Worm (Caenorhabditis elegans) whole organism, L3 larva: ENCODE results near the gene C08E3.15.

Experiments used
- R02D3.7 ChIP-seq: fragments of 150-350 bp; optimal IDR thresholded peaks from 2 replicates; lab custom pipeline; 2014; ENCODE audit warnings: missing biosample characterization, missing genetic modification characterization
- ZK546.5 ChIP-seq: sonication (generic microtip); optimal IDR thresholded peaks from 2 replicates; lab custom pipeline; 2017; ENCODE audit warnings: missing biosample characterization, missing genetic modification characterization
- ama-1 ChIP-seq: fragments of 150-350 bp; optimal IDR thresholded peaks from 2 replicates; lab custom pipeline; 2018
- ceh-16 ChIP-seq: sonication (generic microtip); optimal IDR thresholded peaks from 2 replicates; lab custom pipeline; 2017; ENCODE audit warnings: missing biosample characterization, missing genetic modification characterization
- ceh-28 ChIP-seq: fragments of 150-350 bp; optimal IDR thresholded peaks from 2 replicates; lab custom pipeline; 2014; ENCODE audit warnings: missing biosample characterization, missing genetic modification reagents, missing genetic modification characterization
- ceh-9 ChIP-seq: sonication (generic microtip); optimal IDR thresholded peaks from 2 replicates; lab custom pipeline; 2018; ENCODE audit warnings: missing biosample characterization, missing genetic modification characterization
- daf-12 ChIP-seq: fragments of 150-350 bp; optimal IDR thresholded peaks from 2 replicates; lab custom pipeline; 2014; ENCODE audit warnings: missing biosample characterization, missing genetic modification reagents, missing genetic modification characterization
- egl-5 ChIP-seq: fragments of 150-350 bp; optimal IDR thresholded peaks from 2 replicates; lab custom pipeline; 2017; ENCODE audit warnings: missing biosample characterization, missing genetic modification reagents, missing genetic modification characterization, inconsistent platforms
- elt-1 ChIP-seq: fragments of 150-350 bp; optimal IDR thresholded peaks from 2 replicates; lab custom pipeline; 2014; ENCODE audit warnings: missing biosample characterization, missing genetic modification characterization
- elt-2 ChIP-seq: sonication (generic microtip); optimal IDR thresholded peaks from 2 replicates; lab custom pipeline; 2016; ENCODE audit warnings: missing genetic modification reagents, mild to moderate bottlenecking, missing genetic modification characterization, missing compliant biosample characterization
- fkh-10 ChIP-seq: sonication (generic microtip); optimal IDR thresholded peaks from 2 replicates; lab custom pipeline; 2017; ENCODE audit warnings: missing biosample characterization, missing genetic modification reagents, missing genetic modification characterization
- fkh-2 ChIP-seq: fragments of 150-350 bp; optimal IDR thresholded peaks from 2 replicates; lab custom pipeline; 2014; ENCODE audit warnings: missing biosample characterization, missing genetic modification reagents, missing genetic modification characterization
- fos-1 ChIP-seq: fragments of 150-350 bp; optimal IDR thresholded peaks from 2 replicates; lab custom pipeline; 2014; ENCODE audit warnings: missing biosample characterization, missing genetic modification characterization
- hmg-11 ChIP-seq: sonication (generic microtip); optimal IDR thresholded peaks from 2 replicates; lab custom pipeline; 2016; ENCODE audit warnings: missing genetic modification characterization, missing compliant biosample characterization
- jun-1 ChIP-seq: fragments of 150-350 bp; optimal IDR thresholded peaks from 2 replicates; lab custom pipeline; 2014; ENCODE audit warnings: missing biosample characterization, missing genetic modification reagents, missing genetic modification characterization
- lsy-12 ChIP-seq: sonication (generic microtip); optimal IDR thresholded peaks from 2 replicates; lab custom pipeline; 2016; ENCODE audit warnings: mild to moderate bottlenecking, missing genetic modification characterization, missing compliant biosample characterization
- mdl-1 ChIP-seq: fragments of 150-350 bp; optimal IDR thresholded peaks from 2 replicates; lab custom pipeline; 2014; ENCODE audit warnings: missing biosample characterization, missing genetic modification characterization
- mml-1 ChIP-seq: fragments of 150-350 bp; sonication (generic microtip); optimal IDR thresholded peaks from 3 replicates; lab custom pipeline; 2014; ENCODE audit warnings: missing biosample characterization, missing genetic modification characterization
- nhr-11 ChIP-seq: fragments of 150-350 bp; optimal IDR thresholded peaks from 2 replicates; lab custom pipeline; 2014; ENCODE audit warnings: missing biosample characterization, missing genetic modification characterization
- nhr-12 ChIP-seq: fragments of 150-350 bp; optimal IDR thresholded peaks from 2 replicates; lab custom pipeline; 2014; ENCODE audit warnings: missing biosample characterization, missing genetic modification characterization
- nhr-23 ChIP-seq: fragments of 150-350 bp; optimal IDR thresholded peaks from 2 replicates; lab custom pipeline; 2014; ENCODE audit warnings: missing biosample characterization, missing genetic modification reagents, missing genetic modification characterization
- nhr-237 ChIP-seq: fragments of 150-350 bp; optimal IDR thresholded peaks from 2 replicates; lab custom pipeline; 2014; ENCODE audit warnings: missing biosample characterization, missing genetic modification characterization
- nhr-25 ChIP-seq: sonication (generic microtip); optimal IDR thresholded peaks from 2 replicates; lab custom pipeline; 2017; ENCODE audit warnings: missing biosample characterization, missing genetic modification characterization
- nhr-28 ChIP-seq: fragments of 150-350 bp; optimal IDR thresholded peaks from 2 replicates; lab custom pipeline; 2014; ENCODE audit warnings: missing biosample characterization, missing genetic modification characterization
- nhr-43 ChIP-seq: sonication (generic microtip); optimal IDR thresholded peaks from 2 replicates; lab custom pipeline; 2016; ENCODE audit warnings: mild to moderate bottlenecking, missing genetic modification characterization, missing compliant biosample characterization; ENCODE audit not compliant: poor library complexity, severe bottlenecking
- nhr-67 ChIP-seq: fragments of 150-350 bp; optimal IDR thresholded peaks from 2 replicates; lab custom pipeline; 2014; ENCODE audit warnings: missing biosample characterization, missing genetic modification characterization
- nhr-77 ChIP-seq: fragments of 150-350 bp; optimal IDR thresholded peaks from 2 replicates; lab custom pipeline; 2014; ENCODE audit warnings: missing biosample characterization, missing genetic modification characterization
- pha-4 ChIP-seq: fragments of 150-350 bp; optimal IDR thresholded peaks from 2 replicates; lab custom pipeline; 2014; ENCODE audit warnings: missing biosample characterization, missing genetic modification reagents, missing genetic modification characterization
- pqm-1 ChIP-seq: fragments of 150-350 bp; optimal IDR thresholded peaks from 2 replicates; lab custom pipeline; 2017; ENCODE audit warnings: missing biosample characterization, missing genetic modification characterization, inconsistent platforms
- sea-2 ChIP-seq: fragments of 150-350 bp; sonication (generic microtip); optimal IDR thresholded peaks from 4 replicates; lab custom pipeline; 2014; ENCODE audit warnings: missing biosample characterization, missing genetic modification reagents, missing genetic modification characterization
- skn-1 ChIP-seq: fragments of 150-350 bp; optimal IDR thresholded peaks from 2 replicates; lab custom pipeline; 2014; ENCODE audit warnings: missing biosample characterization, missing genetic modification characterization
- snpc-4 ChIP-seq: fragments of 150-350 bp; optimal IDR thresholded peaks from 2 replicates; lab custom pipeline; 2014; ENCODE audit warnings: missing biosample characterization, missing genetic modification characterization
- tbx-2 ChIP-seq: sonication (generic microtip); optimal IDR thresholded peaks from 2 replicates; lab custom pipeline; 2016; ENCODE audit warnings: mild to moderate bottlenecking, missing genetic modification characterization, missing compliant biosample characterization
- unc-39 ChIP-seq: sonication (generic microtip); optimal IDR thresholded peaks from 4 replicates; lab custom pipeline; 2017; ENCODE audit warnings: missing biosample characterization, missing genetic modification characterization
- unc-62 ChIP-seq: fragments of 150-350 bp; sonication (generic microtip); optimal IDR thresholded peaks from 4 replicates; lab custom pipeline; 2014; ENCODE audit warnings: missing biosample characterization, missing genetic modification reagents, missing genetic modification characterization
- zag-1 ChIP-seq: fragments of 150-350 bp; optimal IDR thresholded peaks from 2 replicates; lab custom pipeline; 2014; ENCODE audit warnings: missing biosample characterization, missing genetic modification characterization
- ztf-4 ChIP-seq: fragments of 150-350 bp; optimal IDR thresholded peaks from 2 replicates; lab custom pipeline; 2014; ENCODE audit warnings: missing biosample characterization, missing genetic modification characterization

C08E3.15 gene

DNA sequence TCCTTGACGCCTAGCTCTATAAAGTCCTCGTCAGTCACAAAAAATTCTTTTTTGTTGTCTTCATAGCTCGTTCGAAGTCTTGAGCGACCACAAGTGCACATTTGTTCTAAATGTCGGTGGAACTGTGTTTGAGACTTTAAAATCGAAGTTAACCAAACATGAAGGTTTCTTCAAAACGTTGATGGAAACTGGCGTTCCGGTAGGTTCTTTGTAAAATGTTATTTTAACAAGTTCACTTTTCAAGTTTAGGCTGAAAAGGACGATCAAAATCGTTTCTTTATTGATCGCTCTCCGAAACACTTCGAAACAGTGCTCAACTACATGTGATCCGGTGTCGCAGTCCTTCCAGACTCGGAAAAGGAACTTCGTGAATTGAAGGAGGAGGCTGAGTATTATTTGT lies 3.1 kb downstream of the C08E3.15 start, which contains the start of gene fbxa-160:
TSS of gene fbxa-160 (minus strand) at position 101 of the 400 bp plus-strand sequence.
- TF ChIP-seq tbx-2 (tag; lab: Kevin White, UChicago) (no peak), ztf-4 (no peak), R02D3.7 (no peak), mml-1 (tag; lab: Kevin White, UChicago) (no peak), sea-2 (no peak), unc-39 (tag; lab: Kevin White, UChicago) (no peak), ceh-9 (tag; lab: Kevin White, UChicago) (no peak), ama-1 (lab: Kevin White, UChicago) (no peak), ZK546.5 (no peak), daf-12 (tag; lab: Kevin White, UChicago) (no peak), unc-62 (GFP tag; lab: Kevin White, UChicago) (no peak), nhr-11 (no peak), elt-2 (tag; lab: Kevin White, UChicago) (no peak), hmg-11 (tag; lab: Kevin White, UChicago) (no peak), egl-5 (tag; lab: Kevin White, UChicago) (no peak), elt-1 (tag; lab: Kevin White, UChicago) (no peak), snpc-4 (no peak)

DNA sequence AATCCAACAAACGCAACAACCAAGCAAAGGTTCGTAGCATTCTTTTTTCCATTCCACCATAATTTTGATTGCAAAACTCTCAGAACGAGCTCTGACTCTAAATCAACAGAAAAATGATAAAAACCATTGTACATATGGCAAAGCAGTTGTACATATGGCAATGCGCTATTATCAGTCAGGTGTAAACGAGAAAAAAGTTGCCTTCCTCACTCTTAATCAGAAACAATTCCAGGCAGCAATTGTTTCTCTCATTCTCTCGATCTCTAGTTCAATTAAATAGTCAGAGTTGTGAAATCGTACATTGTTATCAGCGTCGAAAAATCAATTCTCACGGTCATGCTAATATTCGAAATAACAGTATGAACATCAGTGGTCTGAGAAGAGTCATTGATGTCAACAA lies 5.9 kb downstream of the C08E3.15 start:
- TF ChIP-seq jun-1 = peak; percentile 67
- no peak for TF ChIP-seq sea-2
- TF ChIP-seq pqm-1 (tag; lab: Kevin White, UChicago) = peak; percentile 84
- no peak for TF ChIP-seq nhr-77 (tag; lab: Kevin White, UChicago)
- TF ChIP-seq elt-2 (tag; lab: Kevin White, UChicago) = peak; percentile 93
- no peak for TF ChIP-seq nhr-23 (tag; lab: Kevin White, UChicago)
- peak; percentile 65 for TF ChIP-seq pha-4 (tag; lab: Kevin White, UChicago)
- TF ChIP-seq, all 47 proteins: peak for 4

DNA sequence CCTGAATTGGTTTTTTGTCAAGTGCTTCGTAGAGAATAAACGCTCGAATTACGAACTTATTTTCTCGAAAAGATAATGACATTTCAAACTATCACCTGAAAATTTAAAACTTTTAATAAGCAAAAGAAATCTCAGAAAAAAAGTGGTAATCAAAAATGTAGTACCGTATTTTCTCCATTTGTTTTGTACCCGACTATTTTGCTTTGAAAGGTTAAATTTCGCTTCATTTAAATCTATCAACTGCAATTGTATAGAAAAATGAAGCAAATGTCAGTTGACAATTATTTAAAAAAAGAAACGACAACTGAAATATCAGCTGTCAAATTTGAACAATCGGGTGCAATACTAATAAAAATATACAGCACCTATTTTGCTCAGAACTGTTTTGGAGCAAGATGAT lies 6.5 kb downstream of the C08E3.15 start, which contains the start of gene fbxa-158:
TSS of gene fbxa-158 (minus strand) at position 101 of the 400 bp plus-strand sequence.
- TF ChIP-seq pha-4 (tag; lab: Kevin White, UChicago) (no peak), nhr-67 (tag; lab: Kevin White, UChicago) (no peak), fos-1 (tag; lab: Kevin White, UChicago) (no peak), egl-5 (tag; lab: Kevin White, UChicago) (no peak), nhr-11 (no peak), nhr-25 (tag; lab: Kevin White, UChicago) (no peak), fkh-10 (GFP tag; lab: Kevin White, UChicago) (no peak), daf-12 (tag; lab: Kevin White, UChicago) (no peak), fkh-2 (tag; lab: Kevin White, UChicago) (no peak), ceh-28 (tag; lab: Kevin White, UChicago) (no peak)

DNA sequence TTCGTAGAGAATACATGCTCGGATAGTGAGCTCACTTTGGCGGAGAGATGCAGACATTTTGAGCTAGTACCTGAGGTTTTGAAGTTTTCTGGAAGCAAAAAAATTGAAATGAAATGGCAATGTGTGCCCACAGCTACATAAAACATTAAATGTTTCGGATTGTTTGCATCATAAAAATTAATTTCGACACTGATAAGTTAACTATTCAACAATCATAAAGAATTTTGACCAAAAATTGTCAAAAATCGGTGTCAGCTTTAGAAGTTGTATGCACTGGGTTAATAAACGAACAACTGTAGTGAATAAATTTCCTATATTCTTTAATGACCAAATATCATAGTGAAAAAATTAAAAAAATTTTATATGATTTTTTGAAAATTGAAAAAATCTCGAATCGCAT lies 8.7 kb downstream of the C08E3.15 start, which contains the start of gene fbxa-166:
TSS of gene fbxa-166 (minus strand) at position 101 of the 400 bp plus-strand sequence.
- TF ChIP-seq elt-1 (tag; lab: Kevin White, UChicago) (no peak), fkh-10 (GFP tag; lab: Kevin White, UChicago) (no peak), ceh-9 (tag; lab: Kevin White, UChicago) (no peak), egl-5 (tag; lab: Kevin White, UChicago) (no peak), ceh-16 (tag; lab: Kevin White, UChicago) (no peak)

DNA sequence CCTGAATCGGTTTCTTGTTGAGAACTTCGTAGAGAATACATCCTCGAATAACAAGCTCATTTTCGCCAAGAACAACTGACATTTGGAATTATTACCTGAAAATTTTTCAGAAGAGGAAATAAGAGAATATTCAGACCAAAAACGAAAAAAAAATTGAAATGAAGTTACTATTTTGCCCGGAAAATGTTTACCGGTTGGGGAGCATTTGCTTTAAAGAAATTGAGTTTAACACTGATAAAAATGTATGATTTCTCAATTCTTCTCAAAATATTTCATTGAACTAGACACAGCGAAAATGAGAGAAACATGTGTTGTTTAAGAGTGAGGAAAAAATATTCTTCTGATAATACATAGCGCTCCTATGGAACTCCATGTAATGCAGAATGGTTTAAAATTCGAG lies 11.3 kb downstream of the C08E3.15 start, which contains the start of gene fbxa-165:
TSS of gene fbxa-165 (minus strand) at position 101 of the 400 bp plus-strand sequence.
- TF ChIP-seq nhr-12 (tag; lab: Kevin White, UChicago) (no peak), mdl-1 (tag; lab: Kevin White, UChicago) (no peak), pha-4 (tag; lab: Kevin White, UChicago) (no peak), nhr-28 (tag; lab: Kevin White, UChicago) (no peak), jun-1 (no peak), lsy-12 (no peak), nhr-43 (tag; lab: Kevin White, UChicago) (no peak), zag-1 (tag; lab: Kevin White, UChicago) (no peak), ceh-16 (tag; lab: Kevin White, UChicago) (no peak), nhr-237 (tag; lab: Kevin White, UChicago) (no peak), mml-1 (tag; lab: Kevin White, UChicago) (no peak), ztf-4 (no peak), ama-1 (lab: Kevin White, UChicago) (no peak), fkh-2 (tag; lab: Kevin White, UChicago) (no peak), nhr-67 (tag; lab: Kevin White, UChicago) (no peak), nhr-77 (tag; lab: Kevin White, UChicago) (no peak), skn-1 (tag; lab: Kevin White, UChicago) (no peak), fos-1 (tag; lab: Kevin White, UChicago) (no peak), fkh-10 (GFP tag; lab: Kevin White, UChicago) (no peak), sea-2 (no peak)
